Worm (Caenorhabditis elegans) whole organism, late embryonic: ENCODE results near the gene C15C8.7.

Experiments used
- ahr-1 ChIP-seq: sonication (generic microtip); optimal IDR thresholded peaks from 2 replicates; lab custom pipeline; 2016; ENCODE audit warnings: missing genetic modification characterization, missing compliant biosample characterization
- hlh-13 ChIP-seq: fragments of 200-800 bp; sonication (Bioruptor generic); optimal IDR thresholded peaks from 2 replicates; lab custom pipeline; 2018; ENCODE audit warnings: mild to moderate bottlenecking, missing genetic modification characterization, missing compliant biosample characterization
- hlh-8 ChIP-seq: sonication (generic microtip); optimal IDR thresholded peaks from 2 replicates; lab custom pipeline; 2016; ENCODE audit warnings: missing genotype, missing genetic modification characterization, missing compliant biosample characterization
- nhr-11 ChIP-seq: fragments of 150-350 bp; optimal IDR thresholded peaks from 2 replicates; lab custom pipeline; 2014; ENCODE audit warnings: missing biosample characterization, missing genetic modification characterization
- syd-9 ChIP-seq: sonication (generic microtip); optimal IDR thresholded peaks from 2 replicates; lab custom pipeline; 2016; ENCODE audit warnings: mild to moderate bottlenecking, missing genetic modification characterization, moderate library complexity, missing compliant biosample characterization

DNA sequence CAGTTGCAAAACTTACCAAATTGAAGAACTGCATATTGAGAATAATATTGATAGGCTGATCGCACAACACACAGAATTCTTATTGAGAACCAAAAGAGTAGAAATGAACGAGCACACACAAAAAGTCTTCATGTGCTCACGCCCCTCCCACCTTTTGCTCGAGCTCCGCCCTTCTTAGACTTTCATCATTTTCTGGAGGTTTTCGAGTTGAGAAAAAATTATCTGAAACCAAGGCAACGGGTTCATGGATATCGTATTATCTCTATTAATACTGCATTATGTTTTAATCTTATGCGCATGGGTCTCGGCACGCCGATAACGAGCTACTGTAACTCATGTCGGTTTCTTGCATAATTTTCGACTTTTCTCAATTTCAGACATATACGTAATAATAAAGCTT, 19.0 kb downstream of the C15C8.7 start, which contains the start of gene R11D1.12:
- TF ChIP-seq hlh-13 (GFP tag; lab: Kevin White, UChicago): no peak
- TF ChIP-seq nhr-11: no peak
- no peak for TF ChIP-seq ahr-1 (tag; lab: Kevin White, UChicago)
- TF ChIP-seq syd-9 (tag; lab: Kevin White, UChicago): no peak
- TF ChIP-seq hlh-8: no peak
